Worm (Caenorhabditis elegans) whole organism, mixed stage, embryonic: ENCODE results near the gene W10G6.1.
A peak's percentile ranks its signal among the peaks of the same experiment; 100 is the strongest.

Experiments
- blmp-1 ChIP-seq: fragments of 150-350 bp; optimal IDR thresholded peaks from 2 replicates; lab custom pipeline; 2014; ENCODE audit warnings: missing biosample characterization, missing genetic modification characterization
- ceh-39 ChIP-seq: fragments of 150-350 bp; optimal IDR thresholded peaks from 2 replicates; lab custom pipeline; 2014; ENCODE audit warnings: missing biosample characterization, missing genetic modification characterization
- ceh-43 ChIP-seq: fragments of 200-800 bp; sonication (Bioruptor generic); optimal IDR thresholded peaks from 2 replicates; lab custom pipeline; 2018; ENCODE audit warnings: mild to moderate bottlenecking, missing genetic modification characterization, moderate library complexity, missing compliant biosample characterization
- ceh-83 ChIP-seq: fragments of 200-800 bp; sonication (Bioruptor generic); optimal IDR thresholded peaks from 2 replicates; lab custom pipeline; 2018; ENCODE audit warnings: mild to moderate bottlenecking, missing genetic modification characterization, missing compliant biosample characterization
- ces-1 ChIP-seq: fragments of 150-350 bp; optimal IDR thresholded peaks from 2 replicates; lab custom pipeline; 2014; ENCODE audit warnings: missing biosample characterization, missing genetic modification reagents, missing genetic modification characterization
- cnd-1 ChIP-seq: fragments of 200-800 bp; sonication (Bioruptor generic); optimal IDR thresholded peaks from 2 replicates; lab custom pipeline; 2018; ENCODE audit warnings: mild to moderate bottlenecking, missing genetic modification characterization, missing compliant biosample characterization
- drap-1 ChIP-seq: fragments of 200-800 bp; sonication (Bioruptor generic); optimal IDR thresholded peaks from 3 replicates; lab custom pipeline; 2018; ENCODE audit warnings: mild to moderate bottlenecking, missing genetic modification characterization, missing compliant biosample characterization
- flh-1 ChIP-seq: fragments of 200-800 bp; sonication (Bioruptor generic); optimal IDR thresholded peaks from 2 replicates; lab custom pipeline; 2018; ENCODE audit warnings: mild to moderate bottlenecking, missing genetic modification characterization, moderate library complexity, missing compliant biosample characterization
- ham-2 ChIP-seq: fragments of 200-800 bp; sonication (Bioruptor generic); optimal IDR thresholded peaks from 2 replicates; lab custom pipeline; 2018; ENCODE audit warnings: mild to moderate bottlenecking, missing genetic modification characterization, missing compliant biosample characterization
- hlh-1 ChIP-seq: fragments of 150-350 bp; optimal IDR thresholded peaks from 2 replicates; lab custom pipeline; 2014; ENCODE audit warnings: missing biosample characterization, missing genetic modification reagents, missing genetic modification characterization
- lin-13 ChIP-seq: fragments of 150-350 bp; optimal IDR thresholded peaks from 2 replicates; lab custom pipeline; 2014; ENCODE audit warnings: missing biosample characterization, missing genetic modification characterization
- lin-32 ChIP-seq: fragments of 200-800 bp; sonication (Bioruptor generic); optimal IDR thresholded peaks from 2 replicates; lab custom pipeline; 2018; ENCODE audit warnings: mild to moderate bottlenecking, missing genetic modification characterization, missing compliant biosample characterization
- lsy-2 ChIP-seq: fragments of 150-350 bp; optimal IDR thresholded peaks from 2 replicates; lab custom pipeline; 2014; ENCODE audit warnings: missing biosample characterization, missing genetic modification characterization
- mab-5 ChIP-seq: fragments of 150-350 bp; optimal IDR thresholded peaks from 2 replicates; lab custom pipeline; 2014; ENCODE audit warnings: missing biosample characterization, missing genetic modification characterization
- mep-1 ChIP-seq: fragments of 150-350 bp; optimal IDR thresholded peaks from 2 replicates; lab custom pipeline; 2017; ENCODE audit warnings: missing biosample characterization, missing genetic modification reagents, missing genetic modification characterization, inconsistent platforms
- mls-2 ChIP-seq: sonication (generic microtip); optimal IDR thresholded peaks from 2 replicates; lab custom pipeline; 2016; ENCODE audit warnings: mild to moderate bottlenecking, missing genetic modification characterization, moderate library complexity, missing compliant biosample characterization
- nhr-12 ChIP-seq: fragments of 150-350 bp; optimal IDR thresholded peaks from 2 replicates; lab custom pipeline; 2014; ENCODE audit warnings: missing biosample characterization, missing genetic modification characterization
- nhr-2 ChIP-seq: fragments of 150-350 bp; optimal IDR thresholded peaks from 2 replicates; lab custom pipeline; 2014; ENCODE audit warnings: missing biosample characterization, missing genetic modification characterization
- nhr-237 ChIP-seq: fragments of 150-350 bp; optimal IDR thresholded peaks from 2 replicates; lab custom pipeline; 2014; ENCODE audit warnings: missing biosample characterization, missing genetic modification characterization
- nhr-28 ChIP-seq: fragments of 150-350 bp; optimal IDR thresholded peaks from 2 replicates; lab custom pipeline; 2014; ENCODE audit warnings: missing biosample characterization, missing genetic modification characterization
- nhr-76 ChIP-seq: sonication (generic microtip); optimal IDR thresholded peaks from 2 replicates; lab custom pipeline; 2017; ENCODE audit warnings: missing biosample characterization, missing genetic modification characterization
- pha-4 ChIP-seq: fragments of 150-350 bp; optimal IDR thresholded peaks from 2 replicates; lab custom pipeline; 2018; ENCODE audit warnings: missing biosample characterization, missing genetic modification reagents, missing genetic modification characterization
- snpc-4 ChIP-seq: fragments of 150-350 bp; optimal IDR thresholded peaks from 2 replicates; lab custom pipeline; 2014; ENCODE audit warnings: missing biosample characterization, missing genetic modification characterization
- sptf-1 ChIP-seq: sonication (generic microtip); optimal IDR thresholded peaks from 2 replicates; lab custom pipeline; 2017; ENCODE audit warnings: mild to moderate bottlenecking, missing genetic modification characterization, moderate library complexity, missing compliant biosample characterization
- tbx-8 ChIP-seq: fragments of 200-800 bp; sonication (Bioruptor generic); optimal IDR thresholded peaks from 2 replicates; lab custom pipeline; 2018; ENCODE audit warnings: mild to moderate bottlenecking, missing genetic modification characterization, moderate library complexity, missing compliant biosample characterization
- unc-39 ChIP-seq: fragments of 150-350 bp; optimal IDR thresholded peaks from 2 replicates; lab custom pipeline; 2014; ENCODE audit warnings: missing biosample characterization, missing genetic modification characterization
- unc-62 ChIP-seq: fragments of 150-350 bp; optimal IDR thresholded peaks from 2 replicates; lab custom pipeline; 2014; ENCODE audit warnings: missing biosample characterization, missing genetic modification reagents, missing genetic modification characterization
- zip-8 ChIP-seq: fragments of 150-350 bp; optimal IDR thresholded peaks from 2 replicates; lab custom pipeline; 2014; ENCODE audit warnings: missing biosample characterization, missing genetic modification characterization

The W10G6.1 gene

DNA sequence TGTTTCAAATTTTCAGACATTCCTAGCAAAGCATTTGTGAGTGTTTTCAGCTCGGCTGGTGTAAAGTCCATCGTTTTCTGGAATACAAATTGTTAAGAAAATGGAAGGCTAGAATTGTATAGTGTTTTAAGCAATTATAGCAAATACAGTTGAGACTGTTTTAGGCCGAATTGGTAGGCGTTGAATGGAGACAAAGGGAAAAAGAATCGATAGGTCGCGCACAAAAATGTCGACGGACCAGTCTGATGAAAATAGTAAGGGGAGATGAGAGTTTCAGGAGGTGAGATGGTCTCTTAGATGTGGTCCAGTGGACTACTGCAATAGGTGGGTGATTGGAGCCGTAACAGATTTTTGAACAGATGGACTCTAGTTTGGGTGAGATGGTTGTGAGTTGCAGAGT is 4.4 kb upstream of the W10G6.1 start:
- TF ChIP-seq ceh-39 (tag; lab: Kevin White, UChicago) (peak; percentile 92), flh-1 (GFP tag; lab: Kevin White, UChicago) (no peak)

- TF ChIP-seq pha-4 (tag; lab: Kevin White, UChicago) (no peak), flh-1 (GFP tag; lab: Kevin White, UChicago) (no peak), unc-39 (tag; lab: Kevin White, UChicago) (no peak), cnd-1 (tag; lab: Kevin White, UChicago) (no peak), lin-32 (no peak), ceh-43 (no peak), nhr-2 (tag; lab: Kevin White, UChicago) (no peak), mls-2 (tag; lab: Kevin White, UChicago) (no peak)
Measured at ce11 chrX:16243129-16243528, 1.9 kb upstream of the W10G6.1 start.

DNA sequence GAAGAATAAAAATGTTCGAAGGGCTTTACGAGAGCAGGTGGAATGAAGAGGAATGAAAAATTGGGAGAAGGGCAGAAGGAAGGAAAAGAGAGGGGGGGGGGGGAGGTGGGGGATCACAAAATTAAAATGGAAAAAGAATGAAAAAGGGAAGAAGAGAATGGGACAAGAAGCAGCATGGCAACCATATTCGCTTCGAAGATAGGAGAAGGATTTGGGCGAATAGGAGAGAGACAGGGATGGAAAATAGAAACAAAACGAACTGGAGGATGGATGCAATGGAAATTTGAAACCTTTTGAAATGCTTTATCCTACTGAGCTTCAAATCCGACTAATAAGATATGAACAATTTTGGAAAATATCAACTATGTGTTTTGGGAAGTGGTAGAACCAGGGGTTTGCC is 5.7 kb downstream of the W10G6.1 start, which contains the start of gene W10G6.6:
Gene W10G6.6 (minus strand): TSS at position 101 of the 400 bp plus-strand sequence.
- no peak for TF ChIP-seq lin-13
- TF ChIP-seq mep-1 (tag; lab: Kevin White, UChicago) = no peak
- TF ChIP-seq tbx-8 (GFP tag; lab: Kevin White, UChicago) = no peak
- TF ChIP-seq ceh-39 (tag; lab: Kevin White, UChicago) = no peak
- TF ChIP-seq nhr-28 (tag; lab: Kevin White, UChicago) = no peak
- TF ChIP-seq cnd-1 (tag; lab: Kevin White, UChicago) = no peak
- no peak for TF ChIP-seq nhr-237 (tag; lab: Kevin White, UChicago)

DNA sequence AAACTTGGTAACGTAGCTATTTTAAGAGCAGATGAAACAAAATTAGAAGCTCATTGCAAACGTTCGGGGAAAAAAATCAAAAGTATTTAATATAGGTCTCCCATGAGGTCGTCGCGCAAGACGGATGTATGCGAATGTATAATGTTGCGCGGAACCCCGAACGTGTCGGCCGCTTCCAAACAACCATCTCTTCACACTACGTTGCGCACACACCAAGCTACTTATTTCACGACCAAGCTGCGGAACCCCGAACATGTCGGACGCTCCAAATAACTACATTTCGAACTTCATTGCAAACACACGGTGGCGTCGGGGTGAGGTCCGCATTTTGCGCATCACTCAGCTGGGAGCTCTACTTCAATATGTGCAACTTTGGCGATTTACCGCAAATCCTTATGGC is 13.5 kb downstream of the W10G6.1 start:
- no peak for TF ChIP-seq nhr-28 (tag; lab: Kevin White, UChicago)
- TF ChIP-seq unc-39 (tag; lab: Kevin White, UChicago) = no peak
- TF ChIP-seq mab-5 = no peak
- no peak for TF ChIP-seq ceh-43
- no peak for TF ChIP-seq nhr-237 (tag; lab: Kevin White, UChicago)
- no peak for TF ChIP-seq zip-8 (tag; lab: Kevin White, UChicago)
- TF ChIP-seq tbx-8 (GFP tag; lab: Kevin White, UChicago) = no peak
- TF ChIP-seq snpc-4 (tag; lab: Kevin White, UChicago) = no peak
- TF ChIP-seq lsy-2 (tag; lab: Kevin White, UChicago) = no peak
- TF ChIP-seq mls-2 (tag; lab: Kevin White, UChicago) = no peak
- TF ChIP-seq nhr-12 (tag; lab: Kevin White, UChicago) = no peak
- no peak for TF ChIP-seq blmp-1
- TF ChIP-seq flh-1 (GFP tag; lab: Kevin White, UChicago) = no peak
- no peak for TF ChIP-seq sptf-1 (tag; lab: Kevin White, UChicago)

DNA sequence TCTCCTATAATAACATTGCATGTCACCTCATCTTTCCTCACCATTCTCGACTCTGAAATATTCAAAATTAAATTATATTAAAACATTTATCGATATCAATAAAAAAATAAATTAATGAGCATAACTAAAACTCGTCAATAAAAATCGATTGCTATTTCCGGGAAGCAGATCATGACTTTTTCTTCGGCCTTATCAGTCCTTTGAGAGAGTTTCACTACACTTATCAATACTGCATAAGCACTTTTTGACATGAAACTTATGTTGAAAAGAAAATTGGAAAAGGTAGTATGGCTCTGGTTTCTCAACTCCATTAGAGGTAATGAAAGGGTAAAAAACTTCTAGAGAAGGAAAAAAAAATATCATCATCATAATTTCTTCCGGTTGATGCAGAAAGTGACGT is 15.1 kb downstream of the W10G6.1 start:
- TF ChIP-seq unc-39 (tag; lab: Kevin White, UChicago) (no peak), ceh-39 (tag; lab: Kevin White, UChicago) (no peak), nhr-2 (tag; lab: Kevin White, UChicago) (no peak), ceh-83 (no peak), nhr-12 (tag; lab: Kevin White, UChicago) (no peak), nhr-28 (tag; lab: Kevin White, UChicago) (no peak), sptf-1 (tag; lab: Kevin White, UChicago) (no peak), lin-32 (no peak), ham-2 (no peak), hlh-1 (tag; lab: Kevin White, UChicago) (no peak), lsy-2 (tag; lab: Kevin White, UChicago) (no peak), unc-62 (GFP tag; lab: Kevin White, UChicago) (no peak), drap-1 (GFP tag; lab: Kevin White, UChicago) (no peak)

DNA sequence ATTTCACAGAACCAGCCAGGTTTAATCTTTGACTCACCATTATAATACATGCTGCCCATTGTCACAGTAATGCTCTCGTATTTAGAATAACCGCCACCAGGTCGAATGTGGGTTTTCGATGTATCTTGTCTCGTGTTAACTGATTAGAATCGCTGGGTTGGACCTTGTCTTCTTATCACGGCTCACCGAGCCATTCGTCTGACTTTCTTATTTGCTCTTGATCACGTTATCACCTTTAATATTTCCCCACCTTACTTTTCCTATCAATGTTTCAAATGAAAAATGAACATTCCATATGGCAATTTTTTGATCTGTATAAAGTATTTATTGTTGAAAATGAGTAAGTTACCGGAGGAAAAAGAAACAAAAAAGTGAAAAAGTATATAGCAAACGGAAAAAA is 17.0 kb downstream of the W10G6.1 start, which contains the start of gene sgk-1:
Gene sgk-1 (minus strand): TSS at position 130 of the 400 bp plus-strand sequence.
- TF ChIP-seq nhr-76 (no peak), ceh-39 (tag; lab: Kevin White, UChicago) (no peak), lin-13 (no peak), ceh-43 (no peak), lsy-2 (tag; lab: Kevin White, UChicago) (no peak), unc-62 (GFP tag; lab: Kevin White, UChicago) (no peak), ces-1 (GFP tag; lab: Kevin White, UChicago) (no peak)
